Worm (Caenorhabditis elegans) whole organism, young adult: ENCODE results near the gene ZC155.2.

Source experiments
- B0336.3 ChIP-seq: fragments of 200-800 bp; sonication (Bioruptor generic); IDR thresholded peaks from 2 replicates; pipeline ENCODE4 v1.3.6; 2022; ENCODE audit warnings: missing genetic modification characterization, missing compliant biosample characterization
- C17E4.6 ChIP-seq: fragments of 200-800 bp; sonication (Bioruptor generic); IDR thresholded peaks from 2 replicates; pipeline ENCODE4 v1.3.6; 2022; ENCODE audit warnings: missing genetic modification reagents, missing genetic modification characterization, missing compliant biosample characterization
- D2030.7 ChIP-seq: fragments of 200-800 bp; sonication (Bioruptor generic); IDR thresholded peaks from 2 replicates; pipeline ENCODE4 v1.3.6; 2022; ENCODE audit warnings: missing genetic modification reagents, missing genetic modification characterization, missing compliant biosample characterization
- F10E7.11 ChIP-seq: sonication (generic microtip); optimal IDR thresholded peaks from 2 replicates; lab custom pipeline; 2017; ENCODE audit warnings: mild to moderate bottlenecking, missing genetic modification characterization, moderate library complexity, missing compliant biosample characterization
- F52B5.7 ChIP-seq: sonication (generic microtip); optimal IDR thresholded peaks from 2 replicates; lab custom pipeline; 2016; ENCODE audit warnings: mild to moderate bottlenecking, missing genetic modification characterization, missing compliant biosample characterization
- F55B11.4 ChIP-seq: sonication (generic microtip); optimal IDR thresholded peaks from 2 replicates; lab custom pipeline; 2016; ENCODE audit warnings: missing compliant biosample characterization, missing genetic modification characterization, borderline replicate concordance; ENCODE audit not compliant: insufficient read depth
- F57C9.4 ChIP-seq: sonication (generic microtip); optimal IDR thresholded peaks from 2 replicates; lab custom pipeline; 2017; ENCODE audit warnings: mild to moderate bottlenecking, missing genetic modification characterization, missing compliant biosample characterization
- K12H6.12 ChIP-seq: fragments of 200-800 bp; sonication (Bioruptor generic); optimal IDR thresholded peaks from 2 replicates; lab custom pipeline; 2018; ENCODE audit warnings: mild to moderate bottlenecking, missing genetic modification characterization, missing compliant biosample characterization
- T07F8.4 ChIP-seq: sonication (generic microtip); optimal IDR thresholded peaks from 2 replicates; lab custom pipeline; 2016; ENCODE audit warnings: mild to moderate bottlenecking, missing genetic modification characterization, moderate library complexity, missing compliant biosample characterization
- Y95B8A.8 ChIP-seq: fragments of 200-800 bp; sonication (Bioruptor generic); IDR thresholded peaks from 2 replicates; pipeline ENCODE4 v1.3.6; 2022; ENCODE audit warnings: missing genetic modification reagents, missing genetic modification characterization, missing compliant biosample characterization
- aptf-3 ChIP-seq: fragments of 200-800 bp; sonication (Bioruptor generic); IDR thresholded peaks from 2 replicates; pipeline ENCODE4 v1.3.6; 2022; ENCODE audit warnings: missing genetic modification characterization, missing compliant biosample characterization
- athp-1 ChIP-seq: sonication (generic microtip); optimal IDR thresholded peaks from 2 replicates; lab custom pipeline; 2017; ENCODE audit warnings: mild to moderate bottlenecking, missing genetic modification characterization, missing compliant biosample characterization
- attf-3 ChIP-seq: fragments of 200-800 bp; sonication (Bioruptor generic); conservative IDR thresholded peaks from 2 replicates; pipeline ENCODE4 v1.3.6; 2022; ENCODE audit warnings: missing genetic modification reagents, missing genetic modification characterization, missing compliant biosample characterization
- attf-6 ChIP-seq: fragments of 200-800 bp; sonication (Bioruptor generic); IDR thresholded peaks from 2 replicates; pipeline ENCODE4 v1.3.6; 2022; ENCODE audit warnings: missing genetic modification reagents, missing genetic modification characterization, missing compliant biosample characterization
- ccch-3 ChIP-seq: fragments of 200-800 bp; sonication (Bioruptor generic); optimal IDR thresholded peaks from 2 replicates; lab custom pipeline; 2018; ENCODE audit warnings: mild to moderate bottlenecking, missing genetic modification characterization, missing compliant biosample characterization
- ceh-100 ChIP-seq: fragments of 200-800 bp; sonication (Bioruptor generic); IDR thresholded peaks from 2 replicates; pipeline ENCODE4 v1.3.6; 2022; ENCODE audit warnings: missing genetic modification reagents, missing genetic modification characterization, missing compliant biosample characterization
- ceh-91 ChIP-seq: fragments of 200-800 bp; sonication (Bioruptor generic); IDR thresholded peaks from 2 replicates; pipeline ENCODE4 v1.3.6; 2022; ENCODE audit warnings: missing genetic modification reagents, missing genetic modification characterization, missing compliant biosample characterization
- die-1 ChIP-seq: sonication (generic microtip); optimal IDR thresholded peaks from 2 replicates; lab custom pipeline; 2016; ENCODE audit warnings: missing genotype, mild to moderate bottlenecking, missing genetic modification characterization, missing compliant biosample characterization
- dpl-1 ChIP-seq: fragments of 150-350 bp; optimal IDR thresholded peaks from 2 replicates; lab custom pipeline; 2014; ENCODE audit warnings: missing biosample characterization, missing genetic modification reagents, missing genetic modification characterization
- gei-17 ChIP-seq: fragments of 200-800 bp; sonication (Bioruptor generic); optimal IDR thresholded peaks from 2 replicates; lab custom pipeline; 2018; ENCODE audit warnings: mild to moderate bottlenecking, missing genetic modification characterization, missing compliant biosample characterization
- him-1 ChIP-seq: sonication (generic microtip); optimal IDR thresholded peaks from 2 replicates; lab custom pipeline; 2016; ENCODE audit warnings: missing genotype, missing genetic modification reagents, missing genetic modification characterization, missing compliant biosample characterization
- hmg-20 ChIP-seq: fragments of 200-800 bp; sonication (Bioruptor generic); IDR thresholded peaks from 2 replicates; pipeline ENCODE4 v1.3.6; 2022; ENCODE audit warnings: missing genetic modification reagents, missing genetic modification characterization, missing compliant biosample characterization
- hsf-1 ChIP-seq: fragments of 200-800 bp; sonication (Bioruptor generic); IDR thresholded peaks from 2 replicates; pipeline ENCODE4 v1.3.6; 2022; ENCODE audit warnings: missing genetic modification reagents, missing genetic modification characterization, missing compliant biosample characterization
- lag-1 ChIP-seq: fragments of 200-800 bp; sonication (Bioruptor generic); IDR thresholded peaks from 2 replicates; pipeline ENCODE4 v1.3.6; 2022; ENCODE audit warnings: missing genetic modification reagents, missing genetic modification characterization, missing compliant biosample characterization
- lin-35 ChIP-seq, 3 experiments: fragments of 150-350 bp in 2 of 3; sonication (generic microtip) in 1 of 3; optimal IDR thresholded peaks; 2 replicates each; lab custom pipeline; 2014 to 2018; ENCODE audit warnings: missing biosample characterization in 3 of 3, missing genetic modification characterization in 3 of 3, missing genetic modification reagents in 3 of 3
- madf-10 ChIP-seq: sonication (generic microtip); optimal IDR thresholded peaks from 2 replicates; lab custom pipeline; 2016; ENCODE audit warnings: mild to moderate bottlenecking, missing genetic modification characterization, missing compliant biosample characterization
- mes-4 ChIP-seq: sonication (generic microtip); optimal IDR thresholded peaks from 2 replicates; lab custom pipeline; 2016; ENCODE audit warnings: missing genotype, missing genetic modification characterization, missing compliant biosample characterization
- nfya-2 ChIP-seq: fragments of 200-800 bp; sonication (Bioruptor generic); IDR thresholded peaks from 2 replicates; pipeline ENCODE4 v1.3.6; 2022; ENCODE audit warnings: missing genetic modification reagents, missing genetic modification characterization, missing compliant biosample characterization
- nhr-179 ChIP-seq: sonication (generic microtip); optimal IDR thresholded peaks from 2 replicates; lab custom pipeline; 2016; ENCODE audit warnings: mild to moderate bottlenecking, missing genetic modification characterization, missing compliant biosample characterization
- nhr-27 ChIP-seq: fragments of 200-800 bp; sonication (Bioruptor generic); optimal IDR thresholded peaks from 2 replicates; lab custom pipeline; 2018; ENCODE audit warnings: mild to moderate bottlenecking, missing genetic modification characterization, moderate library complexity, missing compliant biosample characterization
- nhr-80 ChIP-seq: sonication (generic microtip); optimal IDR thresholded peaks from 2 replicates; lab custom pipeline; 2016; ENCODE audit warnings: missing genetic modification characterization, missing compliant biosample characterization
- rcor-1 ChIP-seq: fragments of 200-800 bp; sonication (Bioruptor generic); IDR thresholded peaks from 2 replicates; pipeline ENCODE4 v1.3.6; 2022; ENCODE audit warnings: missing genetic modification reagents, missing genetic modification characterization, missing compliant biosample characterization
- snpc-4 ChIP-seq, 5 experiments: fragments of 150-350 bp in 1 of 5; sonication (generic microtip) in 4 of 5; optimal IDR thresholded peaks; 2 replicates each; lab custom pipeline; 2014 to 2018; ENCODE audit warnings: missing genetic modification characterization in 5 of 5, missing biosample characterization in 3 of 5, antibody characterized with exemption in 2 of 5, mild to moderate bottlenecking in 2 of 5, missing compliant biosample characterization in 2 of 5, missing genotype in 2 of 5, moderate library complexity in 2 of 5, missing genetic modification reagents in 1 of 5
- sptf-2 ChIP-seq: fragments of 200-800 bp; sonication (Bioruptor generic); optimal IDR thresholded peaks from 2 replicates; lab custom pipeline; 2018; ENCODE audit warnings: mild to moderate bottlenecking, missing genetic modification characterization, missing compliant biosample characterization
- tbp1 ChIP-seq: fragments of 200-800 bp; sonication (Bioruptor generic); optimal IDR thresholded peaks from 2 replicates; lab custom pipeline; 2018; ENCODE audit warnings: mild to moderate bottlenecking, missing genetic modification characterization, missing compliant biosample characterization
- tbx-9 ChIP-seq: sonication (generic microtip); optimal IDR thresholded peaks from 2 replicates; lab custom pipeline; 2016; ENCODE audit warnings: borderline replicate concordance, missing genetic modification characterization, inconsistent platforms, missing compliant biosample characterization
- unc-130 ChIP-seq: sonication (generic microtip); optimal IDR thresholded peaks from 2 replicates; lab custom pipeline; 2016; ENCODE audit warnings: missing genetic modification reagents, missing genetic modification characterization, missing compliant biosample characterization
- unc-62 ChIP-seq: fragments of 150-350 bp; optimal IDR thresholded peaks from 2 replicates; lab custom pipeline; 2014; ENCODE audit warnings: missing biosample characterization, missing genetic modification reagents, missing genetic modification characterization
- zfh-2 ChIP-seq: fragments of 200-800 bp; sonication (Bioruptor generic); conservative IDR thresholded peaks from 2 replicates; pipeline ENCODE4 v1.3.6; 2022; ENCODE audit warnings: missing genetic modification reagents, missing genetic modification characterization, missing compliant biosample characterization
- ztf-18 ChIP-seq: sonication (generic microtip); optimal IDR thresholded peaks from 2 replicates; lab custom pipeline; 2016; ENCODE audit warnings: missing genotype, mild to moderate bottlenecking, missing genetic modification characterization, missing compliant biosample characterization
- ztf-22 ChIP-seq: fragments of 200-800 bp; sonication (Bioruptor generic); optimal IDR thresholded peaks from 2 replicates; lab custom pipeline; 2018; ENCODE audit warnings: mild to moderate bottlenecking, missing genetic modification characterization, moderate library complexity, missing compliant biosample characterization
- ztf-28 ChIP-seq: fragments of 200-800 bp; sonication (Bioruptor generic); IDR thresholded peaks from 2 replicates; pipeline ENCODE4 v1.3.6; 2022; ENCODE audit warnings: missing genetic modification reagents, missing genetic modification characterization, missing compliant biosample characterization
- ztf-3 ChIP-seq: fragments of 200-800 bp; sonication (Bioruptor generic); optimal IDR thresholded peaks from 2 replicates; lab custom pipeline; 2018; ENCODE audit warnings: mild to moderate bottlenecking, missing genetic modification characterization, missing compliant biosample characterization

ZC155.2 gene

DNA sequence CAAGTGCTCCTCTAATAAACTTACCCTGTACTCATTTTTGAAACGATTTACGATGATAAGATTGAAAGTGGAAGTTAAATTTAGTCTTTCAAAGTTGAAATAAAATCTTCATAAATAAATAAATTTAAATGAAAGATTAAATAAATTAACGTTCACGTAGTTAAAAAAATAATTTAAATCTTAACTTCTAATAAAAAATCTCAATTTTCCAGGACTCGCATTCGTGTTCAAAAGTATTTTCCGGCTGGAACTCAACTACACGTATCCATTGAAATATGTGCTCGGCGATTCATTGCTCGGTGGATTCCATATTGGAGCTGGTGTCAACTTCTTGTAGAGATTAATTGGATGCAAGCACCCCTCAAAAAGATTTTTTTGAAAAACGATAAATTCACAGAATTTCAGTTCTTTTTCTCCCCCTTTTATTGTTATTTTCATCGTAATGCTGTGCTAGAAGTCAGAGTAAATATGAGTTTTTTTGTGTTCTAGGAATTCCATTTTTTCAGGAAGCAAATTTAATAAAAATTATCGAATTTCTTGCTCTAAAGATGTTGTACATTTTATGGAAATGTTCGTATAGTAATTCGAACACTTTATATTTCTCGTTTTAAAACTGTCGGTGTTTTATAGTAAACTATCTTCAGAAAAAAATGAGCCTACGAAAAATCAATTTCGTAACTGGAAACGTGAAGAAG lies 44.7 kb downstream of the ZC155.2 start, which contains the start of the genes C34E10.9 and hap-1:
Gene C34E10.9, minus strand, starts transcription at position 101 of the 695 bp plus-strand sequence.
Gene hap-1, plus strand, starts transcription at position 645 of the 695 bp plus-strand sequence.
- no peak for TF ChIP-seq nhr-179 (tag; lab: Kevin White, UChicago)
- no peak for TF ChIP-seq gei-17
- TF ChIP-seq tbp1 (GFP tag; lab: Kevin White, UChicago) = no peak
- no peak for TF ChIP-seq rcor-1 (GFP tag; lab: Robert Waterston, UW)
- TF ChIP-seq C17E4.6 = no peak
- no peak for TF ChIP-seq attf-6
- no peak for TF ChIP-seq snpc-4 (GFP tag; optimal IDR thresholded peaks at IDR 0.05; lab: Kevin White, UChicago)
- TF ChIP-seq snpc-4 (tag; optimal IDR thresholded peaks at IDR 0.05; lab: Kevin White, UChicago) = no peak
- TF ChIP-seq athp-1 (tag; lab: Kevin White, UChicago) = no peak
- no peak for TF ChIP-seq die-1 (tag; lab: Kevin White, UChicago)
- no peak for TF ChIP-seq hsf-1 (GFP tag; lab: Robert Waterston, UW)
- TF ChIP-seq F52B5.7 (tag; lab: Kevin White, UChicago) = no peak
- TF ChIP-seq nhr-27 (tag; lab: Kevin White, UChicago) = no peak
- TF ChIP-seq nfya-2 = no peak
- no peak for TF ChIP-seq ceh-91 (GFP tag; lab: Robert Waterston, UW)
- TF ChIP-seq, all 124 proteins: peak for 0

DNA sequence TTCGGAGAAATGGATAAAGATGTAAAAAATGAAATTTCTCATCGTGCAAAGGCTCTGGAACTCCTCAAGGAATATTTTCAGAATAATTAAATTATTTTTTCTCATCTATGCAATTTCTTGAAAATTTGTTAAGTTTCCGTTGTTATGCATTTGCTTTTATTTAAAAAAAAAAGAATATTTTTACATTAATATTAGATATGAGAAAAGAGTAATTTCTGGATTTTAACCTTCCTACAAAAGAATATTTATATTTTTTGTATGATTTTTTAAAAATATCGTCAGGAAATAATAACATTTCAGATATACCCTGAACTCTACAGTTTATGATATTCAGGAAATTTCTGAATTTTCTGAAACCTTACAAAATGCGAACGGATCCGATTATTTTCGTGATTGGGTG lies 46.0 kb downstream of the ZC155.2 start, which contains the start of gene gro-1:
Gene gro-1, plus strand, starts transcription at position 301 of the 400 bp plus-strand sequence.
- TF ChIP-seq sptf-2 (GFP tag; lab: Kevin White, UChicago) (no peak), nhr-179 (tag; lab: Kevin White, UChicago) (no peak), mes-4 (tag; lab: Kevin White, UChicago) (no peak), F10E7.11 (tag; lab: Kevin White, UChicago) (no peak), die-1 (tag; lab: Kevin White, UChicago) (no peak), aptf-3 (GFP tag; lab: Robert Waterston, UW) (no peak), C17E4.6 (no peak), hmg-20 (GFP tag; lab: Robert Waterston, UW) (no peak), B0336.3 (GFP tag; lab: Robert Waterston, UW) (no peak), zfh-2 (no peak), F55B11.4 (tag; lab: Kevin White, UChicago) (no peak), unc-130 (no peak), ceh-100 (GFP tag; lab: Robert Waterston, UW) (no peak), nhr-80 (tag; lab: Kevin White, UChicago) (no peak), lin-35 (GFP tag; optimal IDR thresholded peaks at IDR 0.05; lab: Kevin White, UChicago) (no peak), Y95B8A.8 (no peak)
- TF ChIP-seq, all 124 proteins: peak for 0

DNA sequence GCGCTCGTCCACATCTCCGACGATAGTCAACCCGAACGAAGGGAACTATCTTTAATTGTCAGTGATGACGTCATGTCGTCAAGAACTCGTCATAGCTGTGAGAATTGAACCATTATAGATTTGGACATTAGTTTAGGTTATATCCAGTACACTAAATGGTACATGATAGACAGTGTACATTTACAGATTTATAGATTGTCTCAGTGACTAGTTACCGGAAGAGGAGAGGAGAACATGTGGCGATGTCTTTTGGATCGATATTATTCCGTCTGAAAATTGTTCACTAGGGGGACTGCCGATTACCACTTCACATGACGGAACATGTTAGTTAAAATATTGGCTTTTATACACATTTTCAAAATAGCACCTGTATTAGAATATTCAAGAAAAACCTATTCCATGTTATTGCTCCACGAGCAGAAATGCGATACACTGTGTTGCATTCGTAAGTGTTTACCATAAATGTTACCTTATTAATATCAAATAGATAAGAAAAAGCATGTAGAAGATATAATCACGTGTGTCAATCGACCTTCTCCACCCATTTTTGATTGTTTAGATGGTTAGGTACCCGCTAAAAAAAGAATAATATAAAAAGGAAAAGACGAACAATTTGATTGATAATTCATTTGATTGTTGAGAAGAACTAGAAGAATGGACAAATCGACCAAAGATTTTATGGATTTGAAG lies 48.6 kb downstream of the ZC155.2 start, which contains the start of gene ZC395.5:
Gene ZC395.5, plus strand, starts transcription at position 632 of the 690 bp plus-strand sequence.
- TF ChIP-seq tbx-9 (tag; lab: Kevin White, UChicago) (no peak), unc-62 (GFP tag; lab: Kevin White, UChicago) (no peak), dpl-1 (no peak), ztf-3 (GFP tag; lab: Kevin White, UChicago) (no peak), lag-1 (GFP tag; lab: Robert Waterston, UW) (no peak), ztf-18 (tag; lab: Kevin White, UChicago) (no peak), madf-10 (tag; lab: Kevin White, UChicago) (no peak), ztf-22 (GFP tag; lab: Kevin White, UChicago) (no peak), ccch-3 (GFP tag; lab: Kevin White, UChicago) (no peak), him-1 (peak; percentile 4), K12H6.12 (tag; lab: Kevin White, UChicago) (no peak), ztf-28 (GFP tag; lab: Robert Waterston, UW) (no peak), ceh-91 (GFP tag; lab: Robert Waterston, UW) (no peak), F57C9.4 (tag; lab: Kevin White, UChicago) (no peak), D2030.7 (no peak), attf-3 (GFP tag; lab: Robert Waterston, UW) (no peak), T07F8.4 (tag; lab: Kevin White, UChicago) (no peak), snpc-4 (GFP tag; optimal IDR thresholded peaks at IDR 0.05; lab: Kevin White, UChicago) (no peak), snpc-4 (tag; optimal IDR thresholded peaks at IDR 0.05; lab: Kevin White, UChicago) (no peak), lin-35 (GFP tag; optimal IDR thresholded peaks at IDR 0.05; lab: Kevin White, UChicago) (peak in 1 of 3 experiments; percentile 31)
